Fruit fly (Drosophila melanogaster): ENCODE results near the gene CG42590.

- no peak for TF ChIP-seq CG8478 (optimal IDR thresholded peaks at IDR 0.05)
- no peak for TF ChIP-seq CTCF (optimal IDR thresholded peaks at IDR 0.05)
Measured at dm6 chr3L:8065575-8066410, 3.3 kb downstream of the CG42590 start.

All from S2 (cell line).